Worm (Caenorhabditis elegans): ENCODE data around the gene cat-2.
A peak's percentile ranks its signal among the peaks of the same experiment; 100 is the strongest.

cat-2 gene

DNA sequence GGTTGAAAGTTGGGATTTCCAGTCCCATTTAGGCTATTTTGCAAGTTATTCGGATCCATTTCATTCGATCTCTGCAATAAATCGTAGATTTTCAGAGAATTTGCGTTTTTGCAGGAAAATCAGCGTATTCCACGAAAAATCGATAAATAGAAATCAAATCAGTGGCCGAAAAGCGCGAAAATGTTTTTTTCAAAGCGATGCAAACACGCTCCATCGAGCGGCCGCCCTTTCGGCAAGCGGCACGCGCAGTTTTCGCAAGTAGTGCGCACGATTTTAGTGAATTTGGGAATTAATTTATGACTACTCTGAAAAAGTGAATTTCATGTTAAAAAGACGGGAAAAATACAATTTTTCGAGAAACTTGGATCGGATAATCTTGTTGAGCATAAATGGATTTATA is 2.5 kb upstream of the cat-2 start (continued):
- no peak for TF ChIP-seq lin-39 (tag; optimal IDR thresholded peaks at IDR 0.05)
- TF ChIP-seq dpl-1 (GFP tag; optimal IDR thresholded peaks at IDR 0.05): peak; percentile 92
- peak; percentile 93 for TF ChIP-seq rbr-2 (tag; optimal IDR thresholded peaks at IDR 0.05)
- no peak for TF ChIP-seq ceh-62 (tag; optimal IDR thresholded peaks at IDR 0.05)
- TF ChIP-seq nhr-6 (tag; optimal IDR thresholded peaks at IDR 0.05): peak; percentile 97

DNA sequence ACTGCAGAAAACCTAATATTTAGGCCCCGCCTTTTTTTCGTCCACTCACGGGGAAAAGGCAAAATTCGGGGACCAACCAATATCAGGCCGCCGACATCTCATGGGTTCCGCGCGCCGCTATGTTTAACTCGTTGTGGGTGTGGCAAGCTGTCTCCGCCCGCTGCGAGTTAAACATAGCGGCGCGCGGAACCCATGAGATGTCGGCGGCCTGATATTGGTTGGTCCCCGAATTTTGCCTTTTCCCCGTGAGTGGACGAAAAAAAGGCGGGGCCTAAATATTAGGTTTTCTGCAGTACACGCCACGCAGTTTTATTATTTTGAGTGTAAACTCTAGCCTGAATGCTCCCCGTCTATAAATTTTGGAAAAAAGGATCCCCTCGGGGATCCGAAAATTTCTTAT is 1.9 kb upstream of the cat-2 start:
- peak; percentile 75 for TF ChIP-seq aha-1 (tag)

DNA sequence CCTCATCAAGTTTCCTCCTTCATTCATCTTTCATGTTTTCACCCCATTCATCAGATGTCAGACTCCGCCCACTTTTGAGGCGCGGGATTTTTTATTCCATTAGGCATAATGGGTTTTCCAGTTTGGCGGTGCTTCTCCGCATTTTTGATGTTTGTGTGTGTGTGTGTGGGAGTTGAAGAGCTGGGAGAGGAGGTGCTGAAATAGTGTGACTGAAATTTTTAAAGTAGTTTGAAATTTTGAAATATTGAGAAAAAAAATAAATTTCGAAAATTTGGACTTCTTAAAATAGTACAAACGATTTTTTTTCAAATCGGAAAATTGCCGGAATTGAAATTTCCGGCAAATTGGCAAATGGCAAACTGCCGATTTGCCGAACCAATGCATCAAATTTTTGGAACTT is 5.9 kb downstream of the cat-2 start, which contains the start of gene scc-2:
Gene scc-2 (minus strand): TSS at position 101 of the 400 bp plus-strand sequence.
- TF ChIP-seq Y5F2A.4 (GFP tag; optimal IDR thresholded peaks at IDR 0.05) (no peak), zip-11 (GFP tag; IDR thresholded peaks at IDR 0.05) (no peak), dmd-8 (GFP tag; IDR thresholded peaks at IDR 0.05) (no peak), lin-1 (GFP tag; IDR thresholded peaks at IDR 0.05) (no peak), ceh-82 (tag; optimal IDR thresholded peaks at IDR 0.05) (no peak), attf-4 (tag; optimal IDR thresholded peaks at IDR 0.05) (no peak), lsy-2 (tag; optimal IDR thresholded peaks at IDR 0.05) (no peak), madf-9 (GFP tag; conservative IDR thresholded peaks at IDR 0.05) (no peak), nhr-41 (GFP tag; IDR thresholded peaks at IDR 0.05) (no peak), zip-2 (tag; optimal IDR thresholded peaks at IDR 0.05) (no peak), aly-2 (tag; optimal IDR thresholded peaks at IDR 0.05) (no peak), pqm-1 (tag; optimal IDR thresholded peaks at IDR 0.05) (no peak), tra-1 (GFP tag; IDR thresholded peaks at IDR 0.05) (no peak), aha-1 (tag) (no peak), unc-62 (GFP tag; optimal IDR thresholded peaks at IDR 0.05 in 1 of 2) (no peak), unc-62 (tag; optimal IDR thresholded peaks at IDR 0.05) (no peak), nhr-77 (tag; optimal IDR thresholded peaks at IDR 0.05) (no peak)

- TF ChIP-seq F26F4.8 (GFP tag; conservative IDR thresholded peaks at IDR 0.05): no peak
- TF ChIP-seq lin-29 (GFP tag; IDR thresholded peaks at IDR 0.05): no peak
- no peak for TF ChIP-seq mes-2 (tag; optimal IDR thresholded peaks at IDR 0.05; ENCODE audit: poor library complexity, severe bottlenecking)
- TF ChIP-seq ama-1 (optimal IDR thresholded peaks at IDR 0.05): no peak
- TF ChIP-seq hmg-1.1 (GFP tag; IDR thresholded peaks at IDR 0.05): no peak
- no peak for TF ChIP-seq dve-1 (tag; optimal IDR thresholded peaks at IDR 0.05; ENCODE audit: insufficient read depth)
- no peak for TF ChIP-seq ceh-28 (tag; optimal IDR thresholded peaks at IDR 0.05)
- no peak for TF ChIP-seq daf-8 (GFP tag; IDR thresholded peaks at IDR 0.05)
- no peak for TF ChIP-seq lin-1 (GFP tag; IDR thresholded peaks at IDR 0.05)
- no peak for TF ChIP-seq pqm-1 (tag; optimal IDR thresholded peaks at IDR 0.05)
These were observed 6.4 kb downstream of the cat-2 start, which contains the start of gene B0432.14 for ce11 chrII:264053-264452. Gene B0432.14 (plus strand): TSS chrII:264353.

- TF ChIP-seq lir-3 (tag; optimal IDR thresholded peaks at IDR 0.05): no peak
- TF ChIP-seq pqm-1 (tag; optimal IDR thresholded peaks at IDR 0.05): no peak
- no peak for TF ChIP-seq cey-2 (tag; optimal IDR thresholded peaks at IDR 0.05; ENCODE audit: borderline replicate concordance, insufficient read depth)
- no peak for TF ChIP-seq nhr-76 (tag; optimal IDR thresholded peaks at IDR 0.05)
- no peak for TF ChIP-seq dmd-6 (GFP tag; IDR thresholded peaks at IDR 0.05)
- TF ChIP-seq spr-3 (GFP tag; optimal IDR thresholded peaks at IDR 0.05): no peak
- no peak for TF ChIP-seq daf-12 (tag; optimal IDR thresholded peaks at IDR 0.05)
- no peak for TF ChIP-seq fkh-10 (GFP tag; optimal IDR thresholded peaks at IDR 0.05)
- TF ChIP-seq dmd-9 (GFP tag; IDR thresholded peaks at IDR 0.05): no peak
- no peak for TF ChIP-seq aly-2 (tag; optimal IDR thresholded peaks at IDR 0.05)
- TF ChIP-seq nhr-28 (tag; optimal IDR thresholded peaks at IDR 0.05): no peak
- no peak for TF ChIP-seq duxl-1 (tag; optimal IDR thresholded peaks at IDR 0.05; ENCODE audit: poor library complexity)
- no peak for TF ChIP-seq mxl-2 (GFP tag; conservative IDR thresholded peaks at IDR 0.05)
- TF ChIP-seq nhr-237 (tag; optimal IDR thresholded peaks at IDR 0.05): no peak
- no peak for TF ChIP-seq egl-43 (GFP tag; IDR thresholded peaks at IDR 0.05)
- TF ChIP-seq lin-15B (tag; optimal IDR thresholded peaks at IDR 0.05): no peak
- TF ChIP-seq nhr-41 (GFP tag; IDR thresholded peaks at IDR 0.05): no peak
- TF ChIP-seq nhr-11 (tag; optimal IDR thresholded peaks at IDR 0.05): no peak
- TF ChIP-seq unc-130 (GFP tag; optimal IDR thresholded peaks at IDR 0.05): no peak
These were observed 16.3 kb downstream of the cat-2 start, which contains the start of gene B0432.7 for ce11 chrII:273872-274271. Gene B0432.7 (minus strand): TSS chrII:273972.
